Fruit fly (Drosophila melanogaster): Measurements from ENCODE around the gene CG42705.

CG42705 gene

DNA sequence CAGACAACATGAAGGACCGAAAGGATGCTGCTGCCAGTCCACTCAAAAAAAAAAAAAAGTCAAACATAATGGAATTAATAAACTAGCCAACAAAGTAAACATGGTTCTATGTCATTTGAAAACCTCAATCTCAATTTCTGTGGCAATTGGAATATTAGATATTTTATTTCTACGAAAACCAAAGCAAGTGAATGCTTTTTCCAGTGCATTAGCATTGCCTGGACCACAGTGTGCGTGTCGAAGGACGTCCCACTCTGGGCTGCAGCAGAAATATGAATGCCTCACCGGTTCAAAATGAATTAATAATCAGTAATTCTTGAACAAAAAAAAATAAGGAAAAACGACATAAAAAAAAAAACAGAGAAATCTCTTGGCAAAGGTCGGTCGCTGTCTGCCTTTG is 41.2 kb upstream of the CG42705 start:
- peak; percentile 51 for TF ChIP-seq sens (GFP tag)
- TF ChIP-seq CG5245 (GFP tag; optimal IDR thresholded peaks at IDR 0.05): no peak
- TF ChIP-seq ATbp (GFP tag; optimal IDR thresholded peaks at IDR 0.05): no peak
- no peak for TF ChIP-seq crc (GFP tag; optimal IDR thresholded peaks at IDR 0.05)
- TF ChIP-seq cato (GFP tag; optimal IDR thresholded peaks at IDR 0.05; ENCODE audit: borderline replicate concordance): no peak
- no peak for TF ChIP-seq HHEX (GFP tag; optimal IDR thresholded peaks at IDR 0.05)
- TF ChIP-seq Ets65A (GFP tag): peak; percentile 30
- no peak for TF ChIP-seq sisA (GFP tag; IDR thresholded peaks at IDR 0.05)
- TF ChIP-seq CG15696 (tag; optimal IDR thresholded peaks at IDR 0.05): no peak
- TF ChIP-seq CG2889 (GFP tag; IDR thresholded peaks at IDR 0.05): no peak

dm6 chrX:7377840-7378239 is 35.8 kb upstream of the CG42705 start, which contains the start of gene CheA7a:
CheA7a (plus strand) TSS chrX:7378140.
- TF ChIP-seq Ets65A (GFP tag): peak; percentile 77
- TF ChIP-seq p53 (GFP tag; optimal IDR thresholded peaks at IDR 0.05): no peak

DNA sequence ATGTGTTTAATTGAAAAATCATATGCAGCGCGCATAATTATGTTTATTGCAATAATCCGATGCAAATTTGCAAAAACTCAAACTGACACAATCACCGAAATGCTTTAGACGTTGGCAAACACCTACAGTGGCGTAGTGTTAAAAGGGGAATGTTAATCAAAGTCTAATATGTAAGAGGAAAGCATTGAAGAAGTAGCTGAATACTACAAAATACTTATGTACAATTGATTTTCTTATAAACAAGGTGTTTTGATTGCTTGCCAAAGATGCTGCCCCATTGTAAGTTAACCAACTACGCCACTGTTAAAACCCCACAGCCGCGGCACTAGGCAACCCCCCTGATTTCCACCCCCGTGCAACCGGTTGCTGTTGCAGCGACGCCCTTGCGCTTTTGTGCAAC is 34.1 kb upstream of the CG42705 start:
- no peak for TF ChIP-seq Sox100B (GFP tag; optimal IDR thresholded peaks at IDR 0.05)
- peak; percentile 14 for TF ChIP-seq dmrt11E (tag; optimal IDR thresholded peaks at IDR 0.05)
- TF ChIP-seq prd (optimal IDR thresholded peaks at IDR 0.05): no peak
- 0 out of 3 replicates have a peak, but pooled peaks have one; percentile 12 for TF ChIP-seq prd (GFP tag; IDR thresholded peaks at IDR 0.05)
- peak; percentile 14 for TF ChIP-seq CG1603 (tag; optimal IDR thresholded peaks at IDR 0.05)
- peak; percentile 43 for TF ChIP-seq sens (GFP tag)
- TF ChIP-seq gcm (GFP tag; optimal IDR thresholded peaks at IDR 0.05): no peak

DNA sequence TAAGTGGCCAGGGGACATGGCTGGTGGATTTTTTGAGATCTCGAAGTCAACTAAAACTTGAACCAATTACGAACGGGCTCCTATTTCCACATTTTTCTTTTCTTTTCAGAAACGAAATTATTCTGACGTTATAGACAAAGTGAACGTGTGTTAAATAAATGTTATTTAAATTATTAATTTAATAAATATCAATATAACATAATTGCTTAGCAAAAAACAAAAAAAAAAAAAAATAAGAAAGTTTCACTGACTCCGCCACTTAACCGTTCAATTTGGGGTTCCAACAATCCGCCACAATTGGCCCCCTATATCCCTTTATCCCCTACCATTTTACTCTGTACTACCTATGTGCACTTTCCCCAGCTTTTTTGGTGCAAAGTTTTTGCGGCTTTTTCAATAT is 30.8 kb upstream of the CG42705 start, which contains the start of gene CG42781:
TSS of gene CG42781 (minus strand) at position 101 of the 400 bp plus-strand sequence.
- TF ChIP-seq Aef1 (GFP tag; IDR thresholded peaks at IDR 0.05) (no peak), oc (tag; optimal IDR thresholded peaks at IDR 0.05) (no peak), Sox102F (GFP tag; optimal IDR thresholded peaks at IDR 0.05) (no peak), CG11085 (GFP tag; IDR thresholded peaks at IDR 0.05) (no peak), lmd (GFP tag; IDR thresholded peaks at IDR 0.05) (no peak), trem (tag; optimal IDR thresholded peaks at IDR 0.05) (no peak), CG8290 (GFP tag; optimal IDR thresholded peaks at IDR 0.05) (no peak), CG8290 (tag; optimal IDR thresholded peaks at IDR 0.05) (no peak), CG2889 (GFP tag; IDR thresholded peaks at IDR 0.05) (no peak), Atf3 (GFP tag; optimal IDR thresholded peaks at IDR 0.05) (no peak), hth (optimal IDR thresholded peaks at IDR 0.05) (no peak), CG1647 (GFP tag; optimal IDR thresholded peaks at IDR 0.05) (no peak), CG15601 (tag; optimal IDR thresholded peaks at IDR 0.05) (no peak), HLH3B (GFP tag; IDR thresholded peaks at IDR 0.05) (no peak)

dm6 chrX:7403074-7403473 is 10.6 kb upstream of the CG42705 start, which contains the start of gene CG15035:
CG15035 (minus strand) TSS chrX:7403174.
- TF ChIP-seq phol (tag; optimal IDR thresholded peaks at IDR 0.05): no peak
- TF ChIP-seq ERR (GFP tag; optimal IDR thresholded peaks at IDR 0.05): no peak
- no peak for TF ChIP-seq mam (GFP tag; optimal IDR thresholded peaks at IDR 0.05)
- TF ChIP-seq HHEX (GFP tag; optimal IDR thresholded peaks at IDR 0.05): no peak
- no peak for TF ChIP-seq Deaf1 (tag; optimal IDR thresholded peaks at IDR 0.05)
- TF ChIP-seq lab (GFP tag; optimal IDR thresholded peaks at IDR 0.05): no peak
- no peak for TF ChIP-seq Hey (tag; optimal IDR thresholded peaks at IDR 0.05)
- no peak for TF ChIP-seq exex (tag; optimal IDR thresholded peaks at IDR 0.05)
- no peak for TF ChIP-seq PHDP (tag; optimal IDR thresholded peaks at IDR 0.05)
- no peak for TF ChIP-seq CG10979 (tag; optimal IDR thresholded peaks at IDR 0.05)
- TF ChIP-seq CG1602 (GFP tag; optimal IDR thresholded peaks at IDR 0.05): no peak
- TF ChIP-seq mirr (GFP tag; optimal IDR thresholded peaks at IDR 0.05): no peak
- TF ChIP-seq repo (GFP tag; optimal IDR thresholded peaks at IDR 0.05): no peak
- no peak for TF ChIP-seq D19A (tag; optimal IDR thresholded peaks at IDR 0.05)
- no peak for TF ChIP-seq p53 (GFP tag; optimal IDR thresholded peaks at IDR 0.05)
- no peak for TF ChIP-seq kah (GFP tag; optimal IDR thresholded peaks at IDR 0.05)
- no peak for TF ChIP-seq HLH4C (GFP tag; IDR thresholded peaks at IDR 0.05; ENCODE audit: partially characterized antibody)
- TF ChIP-seq Hsf (GFP tag; optimal IDR thresholded peaks at IDR 0.05): no peak
- no peak for TF ChIP-seq CG34224 (GFP tag; IDR thresholded peaks at IDR 0.05; ENCODE audit: partially characterized antibody)
